Worm (Caenorhabditis elegans): ENCODE results near the gene Y54G11A.1.

- TF ChIP-seq mec-3 (tag; optimal IDR thresholded peaks at IDR 0.05; ENCODE audit: borderline replicate concordance) (no peak), pqm-1 (tag; optimal IDR thresholded peaks at IDR 0.05) (no peak), ztf-16 (tag; optimal IDR thresholded peaks at IDR 0.05) (no peak), ttx-3 (tag; optimal IDR thresholded peaks at IDR 0.05) (no peak), hlh-13 (GFP tag; optimal IDR thresholded peaks at IDR 0.05) (no peak), fkh-10 (GFP tag; optimal IDR thresholded peaks at IDR 0.05) (no peak), dmd-4 (tag; optimal IDR thresholded peaks at IDR 0.05; ENCODE audit: borderline replicate concordance) (no peak)
These were observed 38.9 kb downstream of the Y54G11A.1 start for ce11 chrII:14230075-14230474.
